Worm (Caenorhabditis elegans) whole organism, L2 larva: Measurements from ENCODE around the gene cutl-15.

Source experiments
- aly-2 ChIP-seq: fragments of 150-350 bp; optimal IDR thresholded peaks from 2 replicates; lab custom pipeline; 2014; ENCODE audit warnings: missing biosample characterization, missing genetic modification characterization
- nhr-12 ChIP-seq: fragments of 150-350 bp; optimal IDR thresholded peaks from 2 replicates; lab custom pipeline; 2014; ENCODE audit warnings: missing biosample characterization, missing genetic modification characterization
- nhr-23 ChIP-seq: fragments of 150-350 bp; optimal IDR thresholded peaks from 2 replicates; lab custom pipeline; 2014; ENCODE audit warnings: missing biosample characterization, missing genetic modification reagents, missing genetic modification characterization
- nhr-77 ChIP-seq: fragments of 150-350 bp; optimal IDR thresholded peaks from 2 replicates; lab custom pipeline; 2014; ENCODE audit warnings: missing biosample characterization, missing genetic modification characterization
- unc-39 ChIP-seq: fragments of 150-350 bp; optimal IDR thresholded peaks from 2 replicates; lab custom pipeline; 2014; ENCODE audit warnings: missing biosample characterization, missing genetic modification characterization
- ztf-11 ChIP-seq: sonication (generic microtip); optimal IDR thresholded peaks from 2 replicates; lab custom pipeline; 2017; ENCODE audit warnings: missing biosample characterization, missing genetic modification characterization

DNA sequence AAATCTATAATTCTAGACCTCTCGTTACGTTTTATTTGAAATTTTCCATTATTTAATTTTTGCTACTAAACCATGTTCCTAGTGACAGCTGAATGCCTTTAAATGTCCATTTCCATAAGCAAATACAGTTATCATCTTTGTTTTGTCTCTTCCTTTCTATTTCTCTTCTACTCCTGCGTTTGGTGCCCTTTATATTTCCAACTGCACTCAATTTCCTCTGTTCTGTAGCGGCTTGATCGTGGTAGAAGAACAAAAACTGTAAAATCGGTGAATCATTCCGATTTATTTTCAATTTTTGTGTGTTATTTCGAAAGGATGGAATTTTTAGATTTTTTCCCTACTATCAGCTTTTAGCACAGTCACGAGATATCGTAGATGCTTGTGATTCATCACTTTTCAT, 51.6 kb downstream of the cutl-15 start:
- TF ChIP-seq unc-39 (tag; lab: Kevin White, UChicago), result no peak
- TF ChIP-seq ztf-11 (tag; lab: Kevin White, UChicago), result no peak
- no peak for TF ChIP-seq nhr-77 (tag; lab: Kevin White, UChicago)
- TF ChIP-seq nhr-23 (tag; lab: Kevin White, UChicago), result no peak
- no peak for TF ChIP-seq aly-2 (tag; lab: Kevin White, UChicago)
- TF ChIP-seq nhr-12 (tag; lab: Kevin White, UChicago), result no peak
